Worm (Caenorhabditis elegans): ENCODE measurements around the gene unc-10.

Gene unc-10

DNA sequence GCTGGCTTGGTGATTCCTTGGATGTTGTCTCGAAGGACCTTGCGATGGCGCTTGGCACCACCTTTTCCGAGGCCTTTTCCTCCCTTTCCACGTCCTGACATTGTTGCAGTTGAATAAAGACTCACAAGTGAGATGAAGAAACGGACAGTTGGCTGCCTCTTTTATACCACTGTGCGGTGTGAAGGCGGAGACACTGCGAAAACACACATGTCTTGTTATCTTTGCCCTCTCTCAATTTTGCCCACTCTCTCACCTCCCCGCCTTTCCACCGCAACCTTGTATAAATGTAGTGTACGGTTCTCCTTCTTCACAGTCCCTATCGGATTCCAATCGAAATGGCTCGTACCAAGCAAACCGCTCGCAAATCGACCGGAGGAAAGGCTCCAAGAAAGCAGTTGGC, 29.7 kb upstream of the unc-10 start, which contains the start of the genes his-38 and his-40:
Gene his-38 (minus strand): TSS at position 101 of the 400 bp plus-strand sequence.
Gene his-40 (plus strand): TSS at position 336 of the 400 bp plus-strand sequence.
- TF ChIP-seq F13C5.2 (tag; optimal IDR thresholded peaks at IDR 0.05) (no peak), tbx-11 (GFP tag; IDR thresholded peaks at IDR 0.05) (no peak), scrt-1 (GFP tag; IDR thresholded peaks at IDR 0.05) (peak; percentile 8; the same call in 1 of the 2 replicates), tbx-37 (GFP tag; conservative IDR thresholded peaks at IDR 0.05) (no peak), hnd-1 (tag; optimal IDR thresholded peaks at IDR 0.05) (no peak), sea-1 (GFP tag; conservative IDR thresholded peaks at IDR 0.05) (no peak), tra-4 (tag; optimal IDR thresholded peaks at IDR 0.05) (no peak)

- TF ChIP-seq F13C5.2 (tag; optimal IDR thresholded peaks at IDR 0.05) = peak; percentile 8
- TF ChIP-seq hmg-4 (GFP tag; optimal IDR thresholded peaks at IDR 0.05) = peak; percentile 13
- TF ChIP-seq tbx-11 (GFP tag; IDR thresholded peaks at IDR 0.05) = no peak
- TF ChIP-seq pes-1 (GFP tag; IDR thresholded peaks at IDR 0.05) = no peak
- no peak for TF ChIP-seq tbx-37 (GFP tag; conservative IDR thresholded peaks at IDR 0.05)
Measured at ce11 chrX:7306434-7306833, 26.3 kb upstream of the unc-10 start.

DNA sequence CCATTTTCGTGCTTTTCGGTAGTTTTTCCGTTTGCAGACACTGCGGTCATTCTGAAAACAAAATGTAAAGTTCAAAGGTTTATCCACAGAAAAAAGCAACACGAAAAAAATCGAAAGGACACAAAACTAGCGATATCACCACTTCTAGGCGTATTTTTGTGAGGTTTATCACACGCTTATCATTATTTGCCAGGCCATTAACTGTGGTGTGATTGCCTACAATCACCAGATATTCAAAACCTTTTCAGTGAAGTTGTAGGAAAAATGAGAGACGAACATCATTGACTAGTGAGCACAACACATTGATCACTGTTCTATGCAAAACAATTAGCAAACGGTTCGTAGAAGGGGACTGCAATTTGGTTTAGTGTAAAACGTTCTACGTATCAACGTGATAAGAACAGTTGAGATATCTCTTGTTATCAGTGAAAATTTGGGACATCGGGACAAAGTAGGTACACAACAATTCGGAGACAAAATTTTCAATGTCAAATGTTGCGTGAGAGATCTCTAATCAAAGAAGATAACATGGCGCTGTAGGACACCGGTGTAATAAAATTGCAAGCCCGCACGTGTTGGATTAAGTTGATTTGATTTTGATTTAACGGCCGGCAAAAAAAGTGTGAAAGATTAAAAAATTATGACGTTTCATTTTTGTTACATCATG, 25.5 kb upstream of the unc-10 start, which contains the start of gene sur-5:
Gene sur-5 (minus strand): TSS at position 51 of the 667 bp plus-strand sequence.
- TF ChIP-seq ceh-36 (tag; optimal IDR thresholded peaks at IDR 0.05) (no peak), hmg-4 (GFP tag; optimal IDR thresholded peaks at IDR 0.05) (no peak), pes-1 (GFP tag; IDR thresholded peaks at IDR 0.05) (no peak), B0310.2 (tag; optimal IDR thresholded peaks at IDR 0.05) (no peak)

DNA sequence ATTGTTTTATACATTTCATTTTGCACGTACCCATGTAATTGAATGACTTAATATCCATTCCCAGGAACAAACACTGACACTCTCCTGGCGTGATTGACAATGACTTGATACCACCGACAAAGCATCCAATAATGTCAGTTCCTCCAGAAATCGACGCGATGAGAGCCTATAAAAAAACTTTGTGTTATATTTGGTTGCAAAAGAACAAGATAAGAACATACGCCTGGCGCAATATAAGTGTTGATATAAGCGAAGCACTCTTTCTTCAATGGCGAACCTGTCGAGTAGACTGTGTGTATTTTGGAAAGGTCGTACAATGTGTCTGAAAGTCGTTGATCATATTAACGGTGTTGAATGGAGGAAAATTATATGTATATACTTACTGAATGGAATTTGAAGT, 23.0 kb upstream of the unc-10 start:
- no peak for TF ChIP-seq tra-4 (tag; optimal IDR thresholded peaks at IDR 0.05)
- TF ChIP-seq ama-1 (optimal IDR thresholded peaks at IDR 0.05) = no peak

DNA sequence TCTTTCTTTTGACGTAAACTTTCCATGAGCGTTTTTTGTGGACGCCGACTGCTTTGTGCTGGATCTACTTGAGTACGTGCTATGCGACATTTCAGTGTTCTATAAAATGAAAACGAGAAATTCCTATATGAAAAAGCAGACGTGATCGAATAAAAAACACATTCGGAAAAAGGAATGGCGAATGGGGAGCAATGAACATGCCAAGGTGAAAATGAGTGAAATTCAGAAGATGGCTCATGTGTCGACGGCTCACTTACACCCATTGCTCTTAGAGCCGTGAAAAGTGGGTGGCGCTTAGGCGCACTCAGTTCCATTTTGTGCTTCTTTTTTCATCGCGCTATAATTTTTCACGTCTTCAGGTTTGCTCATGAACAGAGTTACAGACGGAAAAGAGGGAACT, 18.5 kb upstream of the unc-10 start, which contains the start of gene K03A1.4:
Gene K03A1.4 (minus strand): TSS at position 101 of the 400 bp plus-strand sequence.
- TF ChIP-seq F13C5.2 (tag; optimal IDR thresholded peaks at IDR 0.05) (no peak), tra-4 (tag; optimal IDR thresholded peaks at IDR 0.05) (no peak), sea-1 (GFP tag; conservative IDR thresholded peaks at IDR 0.05) (no peak), B0310.2 (tag; optimal IDR thresholded peaks at IDR 0.05) (no peak), hmbx-1 (tag; optimal IDR thresholded peaks at IDR 0.05) (no peak), flt-1 (GFP tag; IDR thresholded peaks at IDR 0.05) (no peak), pes-1 (GFP tag; IDR thresholded peaks at IDR 0.05) (no peak), ceh-13 (GFP tag; optimal IDR thresholded peaks at IDR 0.05) (no peak), aly-1 (tag; optimal IDR thresholded peaks at IDR 0.05) (no peak), hnd-1 (tag; optimal IDR thresholded peaks at IDR 0.05) (no peak), ets-7 (tag; optimal IDR thresholded peaks at IDR 0.05) (no peak), ama-1 (optimal IDR thresholded peaks at IDR 0.05) (no peak), tbx-37 (GFP tag; conservative IDR thresholded peaks at IDR 0.05) (no peak), tbx-11 (GFP tag; IDR thresholded peaks at IDR 0.05) (no peak), scrt-1 (GFP tag; IDR thresholded peaks at IDR 0.05) (no peak), ceh-36 (tag; optimal IDR thresholded peaks at IDR 0.05) (no peak)

DNA sequence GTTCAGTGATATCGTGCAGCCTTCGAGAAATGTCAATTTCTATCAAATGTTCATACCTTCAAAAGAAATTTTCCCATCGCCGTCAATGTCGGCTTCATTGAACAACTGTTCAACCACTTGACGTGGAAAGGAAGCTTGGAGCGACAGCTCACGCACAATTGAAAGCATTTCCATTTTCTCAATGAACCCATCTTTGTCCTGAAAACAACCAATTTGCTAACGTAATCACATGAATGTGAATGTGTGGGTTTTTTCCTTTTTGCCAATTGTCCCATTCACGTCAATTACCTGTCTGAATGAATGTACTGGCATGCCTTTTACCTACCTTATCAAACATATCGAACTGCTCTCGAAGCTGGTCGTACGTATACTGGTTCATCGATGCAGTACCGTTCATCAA, 16.2 kb upstream of the unc-10 start:
- TF ChIP-seq hmbx-1 (tag; optimal IDR thresholded peaks at IDR 0.05) (no peak), scrt-1 (GFP tag; IDR thresholded peaks at IDR 0.05) (no peak), ets-7 (tag; optimal IDR thresholded peaks at IDR 0.05) (no peak), hmg-4 (GFP tag; optimal IDR thresholded peaks at IDR 0.05) (no peak), tra-4 (tag; optimal IDR thresholded peaks at IDR 0.05) (no peak), ama-1 (optimal IDR thresholded peaks at IDR 0.05) (no peak)

DNA sequence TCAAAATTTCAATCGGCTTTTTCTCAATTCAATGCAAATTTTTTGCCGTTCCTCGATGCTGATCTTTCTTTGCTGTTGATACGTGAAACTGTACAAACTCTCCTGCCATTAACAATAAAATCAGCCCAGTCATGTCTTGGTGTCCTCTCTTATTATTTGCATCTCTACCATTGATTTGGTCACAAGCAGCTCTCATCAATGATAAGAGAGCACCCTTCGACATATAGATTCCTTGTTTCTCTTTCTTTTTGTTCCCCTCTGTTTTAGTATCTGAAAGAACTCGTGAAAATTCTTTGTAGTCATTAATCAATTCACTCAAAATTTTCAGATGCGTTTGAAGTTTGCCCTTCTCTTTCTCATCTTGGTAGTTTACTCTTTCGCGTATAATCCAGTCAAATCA, 11.7 kb upstream of the unc-10 start, which contains the start of gene lron-7:
Gene lron-7 (plus strand): TSS at position 323 of the 400 bp plus-strand sequence.
- TF ChIP-seq ceh-36 (tag; optimal IDR thresholded peaks at IDR 0.05) = no peak
- no peak for TF ChIP-seq B0310.2 (tag; optimal IDR thresholded peaks at IDR 0.05)
- TF ChIP-seq ama-1 (optimal IDR thresholded peaks at IDR 0.05) = no peak
- no peak for TF ChIP-seq pes-1 (GFP tag; IDR thresholded peaks at IDR 0.05)
- no peak for TF ChIP-seq sea-1 (GFP tag; conservative IDR thresholded peaks at IDR 0.05)
- TF ChIP-seq F13C5.2 (tag; optimal IDR thresholded peaks at IDR 0.05) = no peak
- TF ChIP-seq aly-1 (tag; optimal IDR thresholded peaks at IDR 0.05) = no peak
- no peak for TF ChIP-seq tbx-37 (GFP tag; conservative IDR thresholded peaks at IDR 0.05)
- TF ChIP-seq scrt-1 (GFP tag; IDR thresholded peaks at IDR 0.05) = no peak
- TF ChIP-seq tbx-11 (GFP tag; IDR thresholded peaks at IDR 0.05) = no peak
- TF ChIP-seq hnd-1 (tag; optimal IDR thresholded peaks at IDR 0.05) = no peak

DNA sequence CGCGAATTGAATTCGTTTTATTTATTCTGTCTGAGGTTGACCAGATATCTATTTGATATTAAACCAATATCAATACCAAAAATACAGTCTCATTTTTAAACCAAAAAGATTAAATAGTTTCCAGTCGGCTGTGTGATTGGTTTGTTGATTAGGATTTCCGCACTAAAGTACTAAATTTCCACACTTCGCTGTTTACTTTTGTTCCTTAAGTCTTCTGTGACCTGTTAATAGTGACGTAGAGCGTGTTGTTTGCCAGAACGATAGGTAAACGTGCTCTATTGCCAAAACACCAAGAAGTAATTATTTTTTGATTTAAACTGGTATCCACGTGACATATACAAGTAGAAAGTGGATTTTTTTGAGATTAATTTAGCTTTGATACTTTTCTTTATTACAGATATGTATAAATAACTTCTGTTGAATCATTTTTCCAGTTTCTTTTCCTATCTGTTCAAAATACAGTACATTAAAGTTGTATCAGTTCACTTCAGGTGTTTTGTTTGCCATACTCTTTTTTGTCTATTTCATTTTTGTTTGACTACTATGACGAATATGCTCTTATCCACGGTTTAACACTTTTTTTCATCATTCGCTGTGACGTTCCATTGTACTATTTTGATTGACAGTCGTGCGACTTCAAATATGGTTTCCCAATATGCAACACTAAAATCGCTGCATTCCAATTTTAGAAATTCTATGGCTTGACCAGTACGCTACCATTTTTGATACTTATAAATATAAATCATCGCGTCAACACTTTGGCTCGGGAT, 10.9 kb upstream of the unc-10 start:
- TF ChIP-seq ceh-36 (tag; optimal IDR thresholded peaks at IDR 0.05) = no peak

All from whole organism, early embryonic.